Worm (Caenorhabditis elegans) whole organism, early embryonic: ENCODE measurements around the gene K01C8.2.

Experiments
- B0310.2 ChIP-seq: sonication (generic microtip); optimal IDR thresholded peaks from 2 replicates; lab custom pipeline; 2016; ENCODE audit warnings: mild to moderate bottlenecking, missing genetic modification characterization, missing compliant biosample characterization
- F13C5.2 ChIP-seq: sonication (generic microtip); optimal IDR thresholded peaks from 2 replicates; lab custom pipeline; 2017; ENCODE audit warnings: mild to moderate bottlenecking, missing genetic modification characterization, inconsistent platforms, missing compliant biosample characterization
- ama-1 ChIP-seq: fragments of 150-350 bp; optimal IDR thresholded peaks from 2 replicates; lab custom pipeline; 2014
- ceh-36 ChIP-seq: sonication (generic microtip); optimal IDR thresholded peaks from 2 replicates; lab custom pipeline; 2016; ENCODE audit warnings: missing genetic modification characterization, inconsistent platforms, missing compliant biosample characterization
- ets-7 ChIP-seq: sonication (generic microtip); optimal IDR thresholded peaks from 2 replicates; lab custom pipeline; 2016; ENCODE audit warnings: missing genotype, missing genetic modification characterization, missing compliant biosample characterization
- flt-1 ChIP-seq: fragments of 200-800 bp; sonication (Bioruptor generic); IDR thresholded peaks from 2 replicates; pipeline ENCODE4 v1.3.6; 2022; ENCODE audit warnings: missing genetic modification characterization, missing compliant biosample characterization
- hmbx-1 ChIP-seq: sonication (generic microtip); optimal IDR thresholded peaks from 2 replicates; lab custom pipeline; 2016; ENCODE audit warnings: mild to moderate bottlenecking, missing genetic modification characterization, missing compliant biosample characterization
- hnd-1 ChIP-seq: sonication (generic microtip); optimal IDR thresholded peaks from 2 replicates; lab custom pipeline; 2016; ENCODE audit warnings: missing genetic modification characterization, missing compliant biosample characterization
- pes-1 ChIP-seq: fragments of 200-800 bp; sonication (Bioruptor generic); IDR thresholded peaks from 2 replicates; pipeline ENCODE4 v1.3.6; 2022; ENCODE audit warnings: missing genetic modification reagents, missing genetic modification characterization, missing compliant biosample characterization
- scrt-1 ChIP-seq: fragments of 200-800 bp; sonication (Bioruptor generic); IDR thresholded peaks from 2 replicates; pipeline ENCODE4 v1.3.6; 2022; ENCODE audit warnings: missing genetic modification characterization, missing compliant biosample characterization
- sea-1 ChIP-seq: fragments of 200-800 bp; sonication (Bioruptor generic); conservative IDR thresholded peaks from 2 replicates; pipeline ENCODE4 v1.3.6; 2022; ENCODE audit warnings: missing genetic modification characterization, missing compliant biosample characterization
- tbx-37 ChIP-seq: fragments of 200-800 bp; sonication (Bioruptor generic); conservative IDR thresholded peaks from 2 replicates; pipeline ENCODE4 v1.3.6; 2022; ENCODE audit warnings: missing genetic modification reagents, missing genetic modification characterization, missing compliant biosample characterization

- no peak for TF ChIP-seq ets-7 (tag; lab: Kevin White, UChicago)
- TF ChIP-seq B0310.2 (tag; lab: Kevin White, UChicago): no peak
- no peak for TF ChIP-seq flt-1 (GFP tag; lab: Robert Waterston, UW)
- no peak for TF ChIP-seq ama-1
- TF ChIP-seq scrt-1 (GFP tag; lab: Robert Waterston, UW): no peak
- TF ChIP-seq hmbx-1 (tag; lab: Kevin White, UChicago): no peak
- TF ChIP-seq sea-1: no peak
- no peak for TF ChIP-seq hnd-1 (tag; lab: Kevin White, UChicago)
- no peak for TF ChIP-seq pes-1 (GFP tag; lab: Robert Waterston, UW)
- TF ChIP-seq tbx-37 (GFP tag; lab: Robert Waterston, UW): no peak
- no peak for TF ChIP-seq F13C5.2
- no peak for TF ChIP-seq ceh-36
Observed at ce11 chrII:8295296-8295695, 26.0 kb upstream of the K01C8.2 start, which contains the start of gene nlp-55.
